Worm (Caenorhabditis elegans) whole organism, L3 larva: Measurements from ENCODE around the gene F47G9.4.
A peak's percentile ranks its signal among the peaks of the same experiment; 100 is the strongest.

Experiments
- R02D3.7 ChIP-seq: fragments of 150-350 bp; optimal IDR thresholded peaks from 2 replicates; lab custom pipeline; 2014; ENCODE audit warnings: missing biosample characterization, missing genetic modification characterization
- ZK546.5 ChIP-seq: sonication (generic microtip); optimal IDR thresholded peaks from 2 replicates; lab custom pipeline; 2017; ENCODE audit warnings: missing biosample characterization, missing genetic modification characterization
- ama-1 ChIP-seq: fragments of 150-350 bp; optimal IDR thresholded peaks from 2 replicates; lab custom pipeline; 2018
- ceh-16 ChIP-seq: sonication (generic microtip); optimal IDR thresholded peaks from 2 replicates; lab custom pipeline; 2017; ENCODE audit warnings: missing biosample characterization, missing genetic modification characterization
- ceh-28 ChIP-seq: fragments of 150-350 bp; optimal IDR thresholded peaks from 2 replicates; lab custom pipeline; 2014; ENCODE audit warnings: missing biosample characterization, missing genetic modification reagents, missing genetic modification characterization
- ceh-82 ChIP-seq: fragments of 150-350 bp; optimal IDR thresholded peaks from 2 replicates; lab custom pipeline; 2014; ENCODE audit warnings: missing biosample characterization, missing genetic modification characterization
- ceh-9 ChIP-seq: sonication (generic microtip); optimal IDR thresholded peaks from 2 replicates; lab custom pipeline; 2018; ENCODE audit warnings: missing biosample characterization, missing genetic modification characterization
- daf-12 ChIP-seq: fragments of 150-350 bp; optimal IDR thresholded peaks from 2 replicates; lab custom pipeline; 2014; ENCODE audit warnings: missing biosample characterization, missing genetic modification reagents, missing genetic modification characterization
- egl-27 ChIP-seq: sonication (generic microtip); optimal IDR thresholded peaks from 4 replicates; lab custom pipeline; 2017; ENCODE audit warnings: missing biosample characterization, missing genetic modification reagents, missing genetic modification characterization
- elt-1 ChIP-seq: fragments of 150-350 bp; optimal IDR thresholded peaks from 2 replicates; lab custom pipeline; 2014; ENCODE audit warnings: missing biosample characterization, missing genetic modification characterization
- eor-1 ChIP-seq, 2 experiments: fragments of 150-350 bp; optimal IDR thresholded peaks; 2 replicates each; lab custom pipeline; 2014 to 2018; ENCODE audit warnings: missing biosample characterization in 2 of 2, missing genetic modification characterization in 2 of 2
- fkh-10 ChIP-seq: sonication (generic microtip); optimal IDR thresholded peaks from 2 replicates; lab custom pipeline; 2017; ENCODE audit warnings: missing biosample characterization, missing genetic modification reagents, missing genetic modification characterization
- fkh-2 ChIP-seq: fragments of 150-350 bp; optimal IDR thresholded peaks from 2 replicates; lab custom pipeline; 2014; ENCODE audit warnings: missing biosample characterization, missing genetic modification reagents, missing genetic modification characterization
- fos-1 ChIP-seq: fragments of 150-350 bp; optimal IDR thresholded peaks from 2 replicates; lab custom pipeline; 2014; ENCODE audit warnings: missing biosample characterization, missing genetic modification characterization
- hmg-11 ChIP-seq: sonication (generic microtip); optimal IDR thresholded peaks from 2 replicates; lab custom pipeline; 2016; ENCODE audit warnings: missing genetic modification characterization, missing compliant biosample characterization
- jun-1 ChIP-seq: fragments of 150-350 bp; optimal IDR thresholded peaks from 2 replicates; lab custom pipeline; 2014; ENCODE audit warnings: missing biosample characterization, missing genetic modification reagents, missing genetic modification characterization
- lin-15B ChIP-seq: fragments of 150-350 bp; optimal IDR thresholded peaks from 2 replicates; lab custom pipeline; 2014; ENCODE audit warnings: missing biosample characterization, missing genetic modification characterization
- lin-39 ChIP-seq: fragments of 150-350 bp; optimal IDR thresholded peaks from 2 replicates; lab custom pipeline; 2018; ENCODE audit warnings: missing biosample characterization, missing genetic modification reagents, missing genetic modification characterization
- mdl-1 ChIP-seq: fragments of 150-350 bp; optimal IDR thresholded peaks from 2 replicates; lab custom pipeline; 2014; ENCODE audit warnings: missing biosample characterization, missing genetic modification characterization
- nfya-1 ChIP-seq: sonication (generic microtip); optimal IDR thresholded peaks from 2 replicates; lab custom pipeline; 2017; ENCODE audit warnings: missing genetic modification characterization, mild to moderate bottlenecking, missing compliant biosample characterization, antibody characterized with exemption, moderate library complexity; ENCODE audit not compliant: insufficient read depth
- nhr-11 ChIP-seq: fragments of 150-350 bp; optimal IDR thresholded peaks from 2 replicates; lab custom pipeline; 2014; ENCODE audit warnings: missing biosample characterization, missing genetic modification characterization
- nhr-12 ChIP-seq: fragments of 150-350 bp; optimal IDR thresholded peaks from 2 replicates; lab custom pipeline; 2014; ENCODE audit warnings: missing biosample characterization, missing genetic modification characterization
- nhr-23 ChIP-seq: fragments of 150-350 bp; optimal IDR thresholded peaks from 2 replicates; lab custom pipeline; 2014; ENCODE audit warnings: missing biosample characterization, missing genetic modification reagents, missing genetic modification characterization
- nhr-28 ChIP-seq: fragments of 150-350 bp; optimal IDR thresholded peaks from 2 replicates; lab custom pipeline; 2014; ENCODE audit warnings: missing biosample characterization, missing genetic modification characterization
- nhr-43 ChIP-seq: sonication (generic microtip); optimal IDR thresholded peaks from 2 replicates; lab custom pipeline; 2016; ENCODE audit warnings: mild to moderate bottlenecking, missing genetic modification characterization, missing compliant biosample characterization; ENCODE audit not compliant: poor library complexity, severe bottlenecking
- nhr-77 ChIP-seq: fragments of 150-350 bp; optimal IDR thresholded peaks from 2 replicates; lab custom pipeline; 2014; ENCODE audit warnings: missing biosample characterization, missing genetic modification characterization
- pha-4 ChIP-seq: fragments of 150-350 bp; optimal IDR thresholded peaks from 2 replicates; lab custom pipeline; 2014; ENCODE audit warnings: missing biosample characterization, missing genetic modification reagents, missing genetic modification characterization
- sea-2 ChIP-seq: fragments of 150-350 bp; sonication (generic microtip); optimal IDR thresholded peaks from 4 replicates; lab custom pipeline; 2014; ENCODE audit warnings: missing biosample characterization, missing genetic modification reagents, missing genetic modification characterization
- snpc-4 ChIP-seq: fragments of 150-350 bp; optimal IDR thresholded peaks from 2 replicates; lab custom pipeline; 2014; ENCODE audit warnings: missing biosample characterization, missing genetic modification characterization
- zag-1 ChIP-seq: fragments of 150-350 bp; optimal IDR thresholded peaks from 2 replicates; lab custom pipeline; 2014; ENCODE audit warnings: missing biosample characterization, missing genetic modification characterization

The F47G9.4 gene

DNA sequence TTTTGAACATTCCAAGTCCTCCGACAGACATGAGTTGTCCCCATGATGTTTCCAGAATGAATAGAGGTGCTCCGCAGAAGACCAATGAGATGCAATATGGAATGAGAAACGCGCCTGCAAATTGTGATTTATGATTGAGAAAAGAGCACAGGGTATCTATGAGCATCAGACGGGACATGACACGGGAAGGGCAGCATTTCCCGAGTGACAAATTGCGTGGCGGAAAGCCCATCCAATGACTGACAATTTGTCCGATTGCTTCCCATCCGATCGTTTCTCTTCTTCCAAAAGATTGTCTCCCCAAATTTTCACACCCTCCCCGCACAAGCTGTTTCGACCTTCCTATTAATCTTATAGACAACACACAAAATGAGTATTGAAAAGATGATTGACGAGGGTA, 13.8 kb downstream of the F47G9.4 start:
- TF ChIP-seq ceh-82, result no peak
- TF ChIP-seq nhr-12 (tag; lab: Kevin White, UChicago), result no peak
- no peak for TF ChIP-seq fkh-2 (tag; lab: Kevin White, UChicago)
- TF ChIP-seq nfya-1, result peak; percentile 33

DNA sequence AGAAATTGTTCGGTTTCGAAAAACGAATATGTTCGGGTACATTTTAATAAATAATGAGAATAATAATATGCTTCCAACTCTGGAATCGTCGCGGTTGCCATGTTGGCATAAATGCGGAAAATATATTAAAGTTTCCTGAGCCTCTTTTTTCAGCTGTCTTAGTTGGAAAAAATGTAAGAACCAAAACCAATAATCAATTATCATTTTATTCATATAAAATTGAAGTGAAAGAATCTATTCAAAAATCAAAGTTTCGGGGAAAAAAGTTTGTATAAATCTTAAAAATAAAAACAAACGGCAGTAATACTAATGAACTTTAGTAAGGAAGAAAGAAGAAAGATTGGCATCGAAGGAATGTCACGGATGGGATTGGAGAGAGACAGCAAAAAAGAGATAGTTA, 16.7 kb downstream of the F47G9.4 start, which contains the start of gene srh-45:
srh-45 (minus strand) TSS at position 101 of the 400 bp plus-strand sequence.
- TF ChIP-seq nhr-11 (tag; lab: Kevin White, UChicago), result no peak
- no peak for TF ChIP-seq zag-1 (tag; lab: Kevin White, UChicago)
- TF ChIP-seq nhr-23 (tag; lab: Kevin White, UChicago), result no peak
- TF ChIP-seq, all 47 proteins: peak for 0

DNA sequence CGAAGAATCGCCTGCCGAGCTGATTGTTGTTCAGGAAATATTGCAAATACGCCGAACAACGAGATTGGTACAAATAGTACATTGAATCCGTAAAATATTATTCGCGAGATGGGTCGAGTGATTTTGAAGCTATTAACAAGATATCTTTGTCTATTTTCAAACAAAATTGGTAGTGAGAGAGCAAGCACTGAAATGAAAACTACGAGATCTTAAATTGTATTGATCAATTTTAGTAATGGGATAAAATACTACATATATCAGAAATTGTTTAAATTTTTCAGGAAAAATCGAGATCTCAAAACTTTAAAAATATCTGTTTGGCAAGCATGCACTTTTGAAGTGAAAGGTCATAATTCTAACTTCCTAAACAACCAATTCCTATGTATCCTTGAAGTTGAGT, 17.4 kb downstream of the F47G9.4 start:
- TF ChIP-seq snpc-4 (tag; lab: Kevin White, UChicago) (no peak), fos-1 (tag; lab: Kevin White, UChicago) (no peak), ama-1 (no peak), ceh-9 (tag; lab: Kevin White, UChicago) (no peak), nfya-1 (no peak), ceh-28 (tag; lab: Kevin White, UChicago) (no peak), ZK546.5 (tag; lab: Kevin White, UChicago) (no peak), jun-1 (no peak), nhr-77 (tag; lab: Kevin White, UChicago) (no peak), eor-1 (tag; optimal IDR thresholded peaks at IDR 0.05; lab: Kevin White, UChicago) (no peak)

ce11 chrV:11302698-11303097, 18.9 kb downstream of the F47G9.4 start, which contains the start of gene srh-46:
srh-46 (minus strand) TSS chrV:11302886.
- TF ChIP-seq egl-27 (tag; lab: Kevin White, UChicago) (no peak), snpc-4 (tag; lab: Kevin White, UChicago) (no peak), ZK546.5 (tag; lab: Kevin White, UChicago) (no peak), nhr-28 (no peak), mdl-1 (tag; lab: Kevin White, UChicago) (no peak), fos-1 (tag; lab: Kevin White, UChicago) (no peak), R02D3.7 (tag; lab: Kevin White, UChicago) (no peak), fkh-10 (GFP tag; lab: Kevin White, UChicago) (no peak), hmg-11 (no peak)

ce11 chrV:11300539-11300938, 21.1 kb downstream of the F47G9.4 start, which contains the start of gene srh-47:
srh-47 (minus strand) TSS chrV:11300639.
- TF ChIP-seq nhr-28, result no peak
- TF ChIP-seq nhr-11 (tag; lab: Kevin White, UChicago), result no peak
- no peak for TF ChIP-seq daf-12
- TF ChIP-seq nhr-43 (tag; lab: Kevin White, UChicago), result no peak
- no peak for TF ChIP-seq mdl-1 (tag; lab: Kevin White, UChicago)
- TF ChIP-seq ceh-9 (tag; lab: Kevin White, UChicago), result no peak
- TF ChIP-seq lin-15B (tag; lab: Kevin White, UChicago), result no peak
- TF ChIP-seq pha-4 (tag; lab: Kevin White, UChicago), result no peak
- no peak for TF ChIP-seq elt-1
- no peak for TF ChIP-seq fkh-10 (GFP tag; lab: Kevin White, UChicago)
- TF ChIP-seq sea-2 (GFP tag; lab: Kevin White, UChicago), result no peak
- no peak for TF ChIP-seq ceh-16 (tag; lab: Kevin White, UChicago)
- TF ChIP-seq ceh-28 (tag; lab: Kevin White, UChicago), result no peak
- TF ChIP-seq lin-39 (tag; lab: Kevin White, UChicago), result no peak
- no peak for TF ChIP-seq R02D3.7 (tag; lab: Kevin White, UChicago)
- no peak for TF ChIP-seq nhr-12 (tag; lab: Kevin White, UChicago)
- no peak for TF ChIP-seq ama-1
- no peak for TF ChIP-seq zag-1 (tag; lab: Kevin White, UChicago)
- TF ChIP-seq nhr-77 (tag; lab: Kevin White, UChicago), result no peak
- no peak for TF ChIP-seq fkh-2 (tag; lab: Kevin White, UChicago)

DNA sequence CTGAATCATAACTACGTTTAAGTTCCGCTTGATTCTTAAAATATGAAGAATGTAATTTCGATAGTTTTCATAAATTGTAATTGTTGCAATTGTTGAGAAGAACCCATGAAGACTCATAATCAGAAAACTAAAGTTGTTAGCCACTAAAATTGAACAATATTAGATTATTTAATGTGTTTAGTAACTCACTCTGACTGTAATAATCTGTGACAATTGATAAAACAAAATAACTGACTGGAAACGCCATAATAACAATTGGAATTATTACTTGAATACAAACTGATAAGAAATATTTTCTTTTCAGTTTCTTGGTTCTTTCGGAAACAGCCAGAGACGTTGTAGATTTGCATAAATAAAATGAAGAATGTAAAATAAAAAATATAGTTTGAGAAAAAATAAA, 22.2 kb downstream of the F47G9.4 start:
- TF ChIP-seq ceh-16 (tag; lab: Kevin White, UChicago) (no peak), hmg-11 (no peak), R02D3.7 (tag; lab: Kevin White, UChicago) (no peak)
